Fruit fly (Drosophila melanogaster): ENCODE data around the gene CG14770.

The CG14770 gene

dm6 chrX:1370104-1370802 lies 1.2 kb downstream of the CG14770 start, which contains the start of gene ssx (continued):
- TF ChIP-seq disco-r (GFP tag; optimal IDR thresholded peaks at IDR 0.05) (no peak), HmgZ (tag; optimal IDR thresholded peaks at IDR 0.05) (peak; percentile 23), nau (GFP tag; optimal IDR thresholded peaks at IDR 0.05) (no peak), ATbp (GFP tag; optimal IDR thresholded peaks at IDR 0.05) (peak; percentile 29), CG30020 (tag; optimal IDR thresholded peaks at IDR 0.05) (peak; percentile 29), CG1024 (GFP tag; IDR thresholded peaks at IDR 0.05) (no peak), gsb-n (tag; optimal IDR thresholded peaks at IDR 0.05) (no peak), al (GFP tag; IDR thresholded peaks at IDR 0.05) (0 out of 2 replicates have a peak, but pooled peaks have one; percentile 4), CG1647 (GFP tag; optimal IDR thresholded peaks at IDR 0.05) (peak; percentile 13), Bdp1 (GFP tag; optimal IDR thresholded peaks at IDR 0.05) (peak; percentile 16), CoRest (tag; optimal IDR thresholded peaks at IDR 0.05) (peak; percentile 3), Xbp1 (GFP tag; optimal IDR thresholded peaks at IDR 0.05) (peak; percentile 49), CG9932 (GFP tag; IDR thresholded peaks at IDR 0.05) (peak; percentile 43), CG10274 (GFP tag; optimal IDR thresholded peaks at IDR 0.05) (no peak), CG17568 (GFP tag; optimal IDR thresholded peaks at IDR 0.05) (no peak), CG8089 (GFP tag; optimal IDR thresholded peaks at IDR 0.05) (peak; percentile 12), CG9437 (GFP tag; optimal IDR thresholded peaks at IDR 0.05) (peak; percentile 1), CG10543 (GFP tag; optimal IDR thresholded peaks at IDR 0.05) (no peak), CG9609 (GFP tag; optimal IDR thresholded peaks at IDR 0.05) (peak; percentile 9), HLH4C (GFP tag; IDR thresholded peaks at IDR 0.05; ENCODE audit: partially characterized antibody) (peak; percentile 97), CG10431 (GFP tag; optimal IDR thresholded peaks at IDR 0.05) (no peak), Sry-β (GFP tag; optimal IDR thresholded peaks at IDR 0.05) (no peak), CG10979 (tag; optimal IDR thresholded peaks at IDR 0.05) (peak; percentile 23), MBD-R2 (GFP tag; IDR thresholded peaks at IDR 0.05) (no peak; the same call in 1 of the 2 replicates), Fer2 (tag; optimal IDR thresholded peaks at IDR 0.05) (no peak), CG6654 (GFP tag; optimal IDR thresholded peaks at IDR 0.05) (no peak), jumu (GFP tag; optimal IDR thresholded peaks at IDR 0.05) (peak; percentile 36), CG10267 (tag; optimal IDR thresholded peaks at IDR 0.05) (peak; percentile 41), sima (GFP tag; optimal IDR thresholded peaks at IDR 0.05) (no peak), Lim3 (GFP tag; IDR thresholded peaks at IDR 0.05) (no peak), pzg (GFP tag; optimal IDR thresholded peaks at IDR 0.05) (peak; percentile 62), CG4328 (GFP tag; optimal IDR thresholded peaks at IDR 0.05) (no peak), CG5180 (GFP tag; optimal IDR thresholded peaks at IDR 0.05) (no peak), mam (GFP tag; optimal IDR thresholded peaks at IDR 0.05) (peak; percentile 42), CG8281 (tag; optimal IDR thresholded peaks at IDR 0.05) (peak; percentile 94), eve (GFP tag; optimal IDR thresholded peaks at IDR 0.05) (no peak), CG2712 (tag; optimal IDR thresholded peaks at IDR 0.05) (peak; percentile 49), CG3281 (GFP tag; optimal IDR thresholded peaks at IDR 0.05) (no peak), exex (tag; optimal IDR thresholded peaks at IDR 0.05) (peak; percentile 23), btn (GFP tag; optimal IDR thresholded peaks at IDR 0.05) (no peak), CG4707 (GFP tag; optimal IDR thresholded peaks at IDR 0.05) (no peak), BEAF-32 (GFP tag; optimal IDR thresholded peaks at IDR 0.05) (peak; percentile 76), CG11085 (GFP tag; IDR thresholded peaks at IDR 0.05) (peak; percentile 19; the same call in 1 of the 2 replicates), CG10366 (GFP tag; IDR thresholded peaks at IDR 0.05) (peak; percentile 55), CG32532 (GFP tag; IDR thresholded peaks at IDR 0.05) (peak; percentile 56; the same call in 1 of the 2 replicates), CG13296 (GFP tag; optimal IDR thresholded peaks at IDR 0.05) (no peak), hth (optimal IDR thresholded peaks at IDR 0.05) (no peak), CG2889 (GFP tag; IDR thresholded peaks at IDR 0.05) (no peak), CG15601 (tag; optimal IDR thresholded peaks at IDR 0.05) (peak; percentile 58)
